Worm (Caenorhabditis elegans) whole organism, young adult: ENCODE results near the gene mmad-1.

Source experiments
- B0019.2 ChIP-seq: fragments of 200-800 bp; sonication (Bioruptor generic); conservative IDR thresholded peaks from 2 replicates; pipeline ENCODE4 v1.3.6; 2022; ENCODE audit warnings: missing genetic modification reagents, missing genetic modification characterization, missing compliant biosample characterization
- C06A6.2 ChIP-seq: fragments of 200-800 bp; sonication (Bioruptor generic); conservative IDR thresholded peaks from 2 replicates; pipeline ENCODE4 v1.3.6; 2022; ENCODE audit warnings: missing genetic modification characterization, missing compliant biosample characterization
- F10E7.11 ChIP-seq: sonication (generic microtip); optimal IDR thresholded peaks from 2 replicates; lab custom pipeline; 2017; ENCODE audit warnings: mild to moderate bottlenecking, missing genetic modification characterization, moderate library complexity, missing compliant biosample characterization
- F49E8.2 ChIP-seq: sonication (generic microtip); optimal IDR thresholded peaks from 3 replicates; lab custom pipeline; 2017; ENCODE audit warnings: missing genetic modification characterization, mild to moderate bottlenecking, missing compliant biosample characterization, antibody characterized with exemption, moderate library complexity; ENCODE audit not compliant: insufficient read depth
- F57C9.4 ChIP-seq: sonication (generic microtip); optimal IDR thresholded peaks from 2 replicates; lab custom pipeline; 2017; ENCODE audit warnings: mild to moderate bottlenecking, missing genetic modification characterization, missing compliant biosample characterization
- K12H6.12 ChIP-seq: fragments of 200-800 bp; sonication (Bioruptor generic); optimal IDR thresholded peaks from 2 replicates; lab custom pipeline; 2018; ENCODE audit warnings: mild to moderate bottlenecking, missing genetic modification characterization, missing compliant biosample characterization
- T07F8.4 ChIP-seq: sonication (generic microtip); optimal IDR thresholded peaks from 2 replicates; lab custom pipeline; 2016; ENCODE audit warnings: mild to moderate bottlenecking, missing genetic modification characterization, moderate library complexity, missing compliant biosample characterization
- Y95B8A.8 ChIP-seq: fragments of 200-800 bp; sonication (Bioruptor generic); IDR thresholded peaks from 2 replicates; pipeline ENCODE4 v1.3.6; 2022; ENCODE audit warnings: missing genetic modification reagents, missing genetic modification characterization, missing compliant biosample characterization
- ama-1 ChIP-seq, 3 experiments: fragments of 150-350 bp in 1 of 3; sonication (generic microtip) in 2 of 3; optimal IDR thresholded peaks; 2 replicates each; lab custom pipeline; 2014 to 2018; ENCODE audit warnings: missing biosample characterization in 2 of 3, missing genetic modification characterization in 2 of 3, missing genetic modification reagents in 2 of 3
- aptf-3 ChIP-seq: fragments of 200-800 bp; sonication (Bioruptor generic); IDR thresholded peaks from 2 replicates; pipeline ENCODE4 v1.3.6; 2022; ENCODE audit warnings: missing genetic modification characterization, missing compliant biosample characterization
- atf-7 ChIP-seq: sonication (generic microtip); optimal IDR thresholded peaks from 2 replicates; lab custom pipeline; 2017; ENCODE audit warnings: mild to moderate bottlenecking, missing genetic modification characterization, missing compliant biosample characterization
- cebp-1 ChIP-seq, 2 experiments: fragments of 200-800 bp in 1 of 2; sonication (Bioruptor generic) in 1 of 2; sonication (generic microtip) in 1 of 2; IDR thresholded peaks in 1 of 2; optimal IDR thresholded peaks in 1 of 2; 2 replicates each; pipeline versions ENCODE4 v1.3.6 to Lab custom; 2017 to 2022; ENCODE audit warnings: missing compliant biosample characterization in 2 of 2, missing genetic modification characterization in 2 of 2, mild to moderate bottlenecking in 1 of 2, missing genetic modification reagents in 1 of 2, moderate library complexity in 1 of 2
- ceh-100 ChIP-seq: fragments of 200-800 bp; sonication (Bioruptor generic); IDR thresholded peaks from 2 replicates; pipeline ENCODE4 v1.3.6; 2022; ENCODE audit warnings: missing genetic modification reagents, missing genetic modification characterization, missing compliant biosample characterization
- egl-18 ChIP-seq: fragments of 200-800 bp; sonication (Bioruptor generic); IDR thresholded peaks from 2 replicates; pipeline ENCODE4 v1.3.6; 2022; ENCODE audit warnings: missing genetic modification reagents, missing genetic modification characterization, missing compliant biosample characterization
- egl-44 ChIP-seq: fragments of 200-800 bp; sonication (Bioruptor generic); IDR thresholded peaks from 2 replicates; pipeline ENCODE4 v1.3.6; 2022; ENCODE audit warnings: missing genetic modification reagents, missing genetic modification characterization, missing compliant biosample characterization
- egrh-3 ChIP-seq: fragments of 200-800 bp; sonication (Bioruptor generic); IDR thresholded peaks from 2 replicates; pipeline ENCODE4 v1.3.6; 2022; ENCODE audit warnings: missing genetic modification reagents, missing genetic modification characterization, missing compliant biosample characterization
- fkh-3 ChIP-seq: sonication (generic microtip); optimal IDR thresholded peaks from 2 replicates; lab custom pipeline; 2016; ENCODE audit warnings: mild to moderate bottlenecking, missing genetic modification characterization, missing compliant biosample characterization
- him-1 ChIP-seq: sonication (generic microtip); optimal IDR thresholded peaks from 2 replicates; lab custom pipeline; 2016; ENCODE audit warnings: missing genotype, missing genetic modification reagents, missing genetic modification characterization, missing compliant biosample characterization
- hmg-1.2 ChIP-seq: fragments of 200-800 bp; sonication (Bioruptor generic); IDR thresholded peaks from 2 replicates; pipeline ENCODE4 v1.3.6; 2022; ENCODE audit warnings: missing genetic modification reagents, missing genetic modification characterization, missing compliant biosample characterization
- hsf-1 ChIP-seq: fragments of 200-800 bp; sonication (Bioruptor generic); IDR thresholded peaks from 2 replicates; pipeline ENCODE4 v1.3.6; 2022; ENCODE audit warnings: missing genetic modification reagents, missing genetic modification characterization, missing compliant biosample characterization
- madf-6 ChIP-seq: fragments of 200-800 bp; sonication (Bioruptor generic); IDR thresholded peaks from 2 replicates; pipeline ENCODE4 v1.3.6; 2022; ENCODE audit warnings: missing genetic modification reagents, missing genetic modification characterization, missing compliant biosample characterization
- nfya-1 ChIP-seq: sonication (generic microtip); optimal IDR thresholded peaks from 2 replicates; lab custom pipeline; 2017; ENCODE audit warnings: antibody characterized with exemption, missing compliant biosample characterization, missing genetic modification characterization, borderline replicate concordance; ENCODE audit not compliant: insufficient read depth
- nfyb-1 ChIP-seq: fragments of 200-800 bp; sonication (Bioruptor generic); IDR thresholded peaks from 2 replicates; pipeline ENCODE4 v1.3.6; 2022; ENCODE audit warnings: missing genetic modification reagents, missing genetic modification characterization, missing compliant biosample characterization
- nhr-80 ChIP-seq: sonication (generic microtip); optimal IDR thresholded peaks from 2 replicates; lab custom pipeline; 2016; ENCODE audit warnings: missing genetic modification characterization, missing compliant biosample characterization
- snpc-1.3 ChIP-seq: sonication (generic microtip); optimal IDR thresholded peaks from 2 replicates; lab custom pipeline; 2017; ENCODE audit warnings: missing genetic modification characterization, mild to moderate bottlenecking, missing compliant biosample characterization, antibody characterized with exemption, moderate library complexity, missing genotype, missing genetic modification reagents; ENCODE audit not compliant: insufficient read depth
- unc-62 ChIP-seq: fragments of 150-350 bp; optimal IDR thresholded peaks from 2 replicates; lab custom pipeline; 2014; ENCODE audit warnings: missing biosample characterization, missing genetic modification reagents, missing genetic modification characterization
- zfh-2 ChIP-seq: fragments of 200-800 bp; sonication (Bioruptor generic); conservative IDR thresholded peaks from 2 replicates; pipeline ENCODE4 v1.3.6; 2022; ENCODE audit warnings: missing genetic modification reagents, missing genetic modification characterization, missing compliant biosample characterization
- ztf-26 ChIP-seq: sonication (generic microtip); optimal IDR thresholded peaks from 2 replicates; lab custom pipeline; 2017; ENCODE audit warnings: missing genetic modification characterization, missing compliant biosample characterization
- ztf-3 ChIP-seq: fragments of 200-800 bp; sonication (Bioruptor generic); optimal IDR thresholded peaks from 2 replicates; lab custom pipeline; 2018; ENCODE audit warnings: mild to moderate bottlenecking, missing genetic modification characterization, missing compliant biosample characterization

The mmad-1 gene

ce11 chrIII:13543434-13543833 lies 5.4 kb downstream of the mmad-1 start, which contains the start of gene acs-5:
TSS of gene acs-5 (minus strand) at chrIII:13543534.
- TF ChIP-seq F10E7.11 (tag; lab: Kevin White, UChicago) (no peak), atf-7 (tag; lab: Kevin White, UChicago) (no peak), ztf-3 (no peak), aptf-3 (GFP tag; lab: Robert Waterston, UW) (no peak), F49E8.2 (tag; lab: Kevin White, UChicago) (no peak), unc-62 (GFP tag; lab: Kevin White, UChicago) (no peak), him-1 (tag; lab: Kevin White, UChicago) (no peak), Y95B8A.8 (GFP tag; lab: Robert Waterston, UW) (no peak), ama-1 (optimal IDR thresholded peaks at IDR 0.05; lab: Kevin White, UChicago) (no peak), ama-1 (GFP tag; optimal IDR thresholded peaks at IDR 0.05; lab: Kevin White, UChicago) (no peak), nfya-1 (tag; lab: Kevin White, UChicago) (no peak), snpc-1.3 (no peak), zfh-2 (GFP tag; lab: Robert Waterston, UW) (no peak), C06A6.2 (no peak), madf-6 (GFP tag; lab: Robert Waterston, UW) (no peak), ceh-100 (GFP tag; lab: Robert Waterston, UW) (no peak), egl-18 (GFP tag; lab: Robert Waterston, UW) (no peak)
- TF ChIP-seq, all 124 proteins: peak for 0

- TF ChIP-seq hsf-1 (GFP tag; lab: Robert Waterston, UW) (no peak), nfyb-1 (peak; percentile 9; the same call in 1 of the 2 replicates), K12H6.12 (no peak), nhr-80 (tag; lab: Kevin White, UChicago) (peak; percentile 58), B0019.2 (GFP tag; lab: Robert Waterston, UW) (no peak), F57C9.4 (tag; lab: Kevin White, UChicago) (no peak)
Observed at ce11 chrIII:13542458-13542857, 6.3 kb downstream of the mmad-1 start.

- TF ChIP-seq ztf-26 (tag; lab: Kevin White, UChicago) (no peak), zfh-2 (GFP tag; lab: Robert Waterston, UW) (peak; percentile 59)
Observed at ce11 chrIII:13540791-13541190, 8.0 kb downstream of the mmad-1 start.

- TF ChIP-seq T07F8.4 (tag; lab: Kevin White, UChicago): no peak
- peak; percentile 76 for TF ChIP-seq cebp-1 (GFP tag; IDR thresholded peaks at IDR 0.05; lab: Robert Waterston, UW)
- peak; percentile 93 for TF ChIP-seq cebp-1 (tag; optimal IDR thresholded peaks at IDR 0.05; lab: Kevin White, UChicago)
Observed at ce11 chrIII:13535735-13536390, 12.9 kb downstream of the mmad-1 start.

ce11 chrIII:13534704-13535103 lies 14.1 kb downstream of the mmad-1 start:
- no peak for TF ChIP-seq fkh-3 (tag; lab: Kevin White, UChicago)
- 0 out of 2 replicates have a peak, but pooled peaks have one; percentile 10 for TF ChIP-seq hmg-1.2 (GFP tag; lab: Robert Waterston, UW)
- no peak for TF ChIP-seq egl-44 (GFP tag; lab: Robert Waterston, UW)
- peak; percentile 36; the same call in 1 of the 2 replicates for TF ChIP-seq egrh-3
- TF ChIP-seq, all 124 proteins: peak for 2
